Worm (Caenorhabditis elegans) whole organism, L2 larva: ENCODE results near the gene nrf-6.
A peak's percentile ranks its signal among the peaks of the same experiment; 100 is the strongest.

ENCODE experiments used
- C34F6.9 ChIP-seq: fragments of 150-350 bp; optimal IDR thresholded peaks from 2 replicates; lab custom pipeline; 2014; ENCODE audit warnings: missing biosample characterization, missing genetic modification characterization
- F13H6.1 ChIP-seq: sonication (generic microtip); optimal IDR thresholded peaks from 2 replicates; lab custom pipeline; 2016; ENCODE audit warnings: missing genetic modification characterization, missing compliant biosample characterization
- R02D3.7 ChIP-seq: fragments of 150-350 bp; optimal IDR thresholded peaks from 2 replicates; lab custom pipeline; 2014; ENCODE audit warnings: missing biosample characterization, missing genetic modification characterization
- Y55F3AM.14 ChIP-seq: fragments of 200-800 bp; sonication (Bioruptor generic); optimal IDR thresholded peaks from 2 replicates; lab custom pipeline; 2018; ENCODE audit warnings: mild to moderate bottlenecking, missing genetic modification characterization, missing compliant biosample characterization
- ZK546.5 ChIP-seq: sonication (generic microtip); optimal IDR thresholded peaks from 2 replicates; lab custom pipeline; 2017; ENCODE audit warnings: missing biosample characterization, missing genetic modification characterization
- alr-1 ChIP-seq: fragments of 150-350 bp; optimal IDR thresholded peaks from 2 replicates; lab custom pipeline; 2014; ENCODE audit warnings: missing biosample characterization, missing genetic modification characterization
- aly-2 ChIP-seq: fragments of 150-350 bp; optimal IDR thresholded peaks from 2 replicates; lab custom pipeline; 2014; ENCODE audit warnings: missing biosample characterization, missing genetic modification characterization
- ama-1 ChIP-seq: fragments of 150-350 bp; optimal IDR thresholded peaks from 2 replicates; lab custom pipeline; 2018; ENCODE audit warnings: inconsistent platforms
- blmp-1 ChIP-seq: sonication (generic microtip); optimal IDR thresholded peaks from 2 replicates; lab custom pipeline; 2017; ENCODE audit warnings: missing genetic modification characterization, mild to moderate bottlenecking, missing compliant biosample characterization, antibody characterized with exemption, moderate library complexity; ENCODE audit not compliant: insufficient read depth
- ceh-16 ChIP-seq: fragments of 150-350 bp; optimal IDR thresholded peaks from 2 replicates; lab custom pipeline; 2014; ENCODE audit warnings: missing biosample characterization, missing genetic modification characterization
- ceh-82 ChIP-seq: fragments of 150-350 bp; optimal IDR thresholded peaks from 2 replicates; lab custom pipeline; 2014; ENCODE audit warnings: missing biosample characterization, missing genetic modification characterization
- crh-2 ChIP-seq: sonication (generic microtip); optimal IDR thresholded peaks from 2 replicates; lab custom pipeline; 2017; ENCODE audit warnings: missing biosample characterization, missing genetic modification characterization
- dmd-4 ChIP-seq: sonication (generic microtip); optimal IDR thresholded peaks from 2 replicates; lab custom pipeline; 2017; ENCODE audit warnings: missing biosample characterization, missing genetic modification characterization
- egl-27 ChIP-seq: sonication (generic microtip); optimal IDR thresholded peaks from 3 replicates; lab custom pipeline; 2017; ENCODE audit warnings: missing biosample characterization, missing genetic modification reagents, missing genetic modification characterization
- elt-1 ChIP-seq: fragments of 150-350 bp; optimal IDR thresholded peaks from 2 replicates; lab custom pipeline; 2014; ENCODE audit warnings: missing biosample characterization, missing genetic modification characterization
- elt-3 ChIP-seq: sonication (generic microtip); optimal IDR thresholded peaks from 2 replicates; lab custom pipeline; 2017; ENCODE audit warnings: missing biosample characterization, missing genetic modification characterization
- fos-1 ChIP-seq: fragments of 150-350 bp; optimal IDR thresholded peaks from 2 replicates; lab custom pipeline; 2014; ENCODE audit warnings: missing biosample characterization, missing genetic modification characterization
- gmeb-1 ChIP-seq: fragments of 150-350 bp; optimal IDR thresholded peaks from 2 replicates; lab custom pipeline; 2014; ENCODE audit warnings: missing biosample characterization, missing genetic modification characterization
- lin-11 ChIP-seq: fragments of 150-350 bp; sonication (generic microtip); optimal IDR thresholded peaks from 2 replicates; lab custom pipeline; 2014; ENCODE audit warnings: missing biosample characterization, missing genetic modification characterization, inconsistent platforms, mixed read lengths
- lin-13 ChIP-seq: fragments of 150-350 bp; optimal IDR thresholded peaks from 2 replicates; lab custom pipeline; 2014; ENCODE audit warnings: missing biosample characterization, missing genetic modification reagents, missing genetic modification characterization
- lin-39 ChIP-seq: fragments of 150-350 bp; optimal IDR thresholded peaks from 2 replicates; lab custom pipeline; 2014; ENCODE audit warnings: missing biosample characterization, missing genetic modification reagents, missing genetic modification characterization
- lsy-2 ChIP-seq, 2 experiments: fragments of 150-350 bp in 1 of 2; sonication (generic microtip) in 1 of 2; optimal IDR thresholded peaks; 2 replicates each; lab custom pipeline; 2014 to 2017; ENCODE audit warnings: missing biosample characterization in 2 of 2, missing genetic modification characterization in 2 of 2
- mab-5 ChIP-seq: fragments of 150-350 bp; optimal IDR thresholded peaks from 2 replicates; lab custom pipeline; 2014; ENCODE audit warnings: missing biosample characterization, missing genetic modification characterization
- mbf-1 ChIP-seq: sonication (generic microtip); optimal IDR thresholded peaks from 2 replicates; lab custom pipeline; 2017; ENCODE audit warnings: missing biosample characterization, missing genetic modification characterization
- mdl-1 ChIP-seq, 2 experiments: fragments of 150-350 bp in 1 of 2; sonication (generic microtip) in 1 of 2; optimal IDR thresholded peaks; 2 replicates each; lab custom pipeline; 2017; ENCODE audit warnings: missing biosample characterization in 2 of 2, missing genetic modification characterization in 2 of 2
- nhr-10 ChIP-seq: sonication (generic microtip); optimal IDR thresholded peaks from 2 replicates; lab custom pipeline; 2017; ENCODE audit warnings: missing biosample characterization, missing genetic modification characterization
- nhr-11 ChIP-seq: fragments of 150-350 bp; optimal IDR thresholded peaks from 2 replicates; lab custom pipeline; 2014; ENCODE audit warnings: missing biosample characterization, missing genetic modification characterization
- nhr-12 ChIP-seq: fragments of 150-350 bp; optimal IDR thresholded peaks from 2 replicates; lab custom pipeline; 2014; ENCODE audit warnings: missing biosample characterization, missing genetic modification characterization
- nhr-129 ChIP-seq: fragments of 150-350 bp; optimal IDR thresholded peaks from 2 replicates; lab custom pipeline; 2014; ENCODE audit warnings: missing biosample characterization, missing genetic modification characterization
- nhr-21 ChIP-seq: fragments of 150-350 bp; optimal IDR thresholded peaks from 2 replicates; lab custom pipeline; 2014; ENCODE audit warnings: missing biosample characterization, missing genetic modification characterization
- nhr-23 ChIP-seq: fragments of 150-350 bp; optimal IDR thresholded peaks from 2 replicates; lab custom pipeline; 2014; ENCODE audit warnings: missing biosample characterization, missing genetic modification reagents, missing genetic modification characterization
- nhr-237 ChIP-seq: fragments of 150-350 bp; optimal IDR thresholded peaks from 2 replicates; lab custom pipeline; 2014; ENCODE audit warnings: missing biosample characterization, missing genetic modification characterization
- nhr-25 ChIP-seq: fragments of 150-350 bp; sonication (generic microtip); optimal IDR thresholded peaks from 3 replicates; lab custom pipeline; 2014; ENCODE audit warnings: missing biosample characterization, missing genetic modification characterization
- nhr-6 ChIP-seq: fragments of 150-350 bp; optimal IDR thresholded peaks from 2 replicates; lab custom pipeline; 2014; ENCODE audit warnings: missing biosample characterization, missing genetic modification characterization
- nhr-77 ChIP-seq: fragments of 150-350 bp; optimal IDR thresholded peaks from 2 replicates; lab custom pipeline; 2014; ENCODE audit warnings: missing biosample characterization, missing genetic modification characterization
- peb-1 ChIP-seq: fragments of 150-350 bp; optimal IDR thresholded peaks from 2 replicates; lab custom pipeline; 2014; ENCODE audit warnings: missing biosample characterization, missing genetic modification characterization
- sem-4 ChIP-seq: fragments of 150-350 bp; optimal IDR thresholded peaks from 2 replicates; lab custom pipeline; 2014; ENCODE audit warnings: missing biosample characterization, missing genetic modification reagents, missing genetic modification characterization
- skn-1 ChIP-seq: sonication (generic microtip); optimal IDR thresholded peaks from 2 replicates; lab custom pipeline; 2017; ENCODE audit warnings: missing biosample characterization, missing genetic modification characterization
- sma-3 ChIP-seq: sonication (generic microtip); optimal IDR thresholded peaks from 2 replicates; lab custom pipeline; 2016; ENCODE audit warnings: missing genetic modification reagents, missing genetic modification characterization, missing compliant biosample characterization
- sma-9 ChIP-seq, 2 experiments: fragments of 150-350 bp in 1 of 2; sonication (generic microtip) in 1 of 2; optimal IDR thresholded peaks; 2 replicates each; lab custom pipeline; 2014 to 2016; ENCODE audit warnings: missing genetic modification characterization in 2 of 2, mild to moderate bottlenecking in 1 of 2, missing biosample characterization in 1 of 2, missing compliant biosample characterization in 1 of 2, missing genetic modification reagents in 1 of 2, moderate library complexity in 1 of 2
- snpc-4 ChIP-seq: fragments of 150-350 bp; optimal IDR thresholded peaks from 2 replicates; lab custom pipeline; 2014; ENCODE audit warnings: missing biosample characterization, missing genetic modification characterization
- unc-39 ChIP-seq: fragments of 150-350 bp; optimal IDR thresholded peaks from 2 replicates; lab custom pipeline; 2014; ENCODE audit warnings: missing biosample characterization, missing genetic modification characterization
- unc-55 ChIP-seq: fragments of 150-350 bp; sonication (generic microtip); optimal IDR thresholded peaks from 3 replicates; lab custom pipeline; 2014; ENCODE audit warnings: missing biosample characterization, missing genetic modification reagents, missing genetic modification characterization
- unc-62 ChIP-seq: fragments of 150-350 bp; optimal IDR thresholded peaks from 2 replicates; lab custom pipeline; 2014; ENCODE audit warnings: missing biosample characterization, missing genetic modification reagents, missing genetic modification characterization
- zag-1 ChIP-seq: fragments of 150-350 bp; optimal IDR thresholded peaks from 2 replicates; lab custom pipeline; 2014; ENCODE audit warnings: missing biosample characterization, missing genetic modification characterization
- ztf-1 ChIP-seq: fragments of 200-800 bp; sonication (Bioruptor generic); conservative IDR thresholded peaks from 2 replicates; pipeline ENCODE4 v1.3.6; 2022; ENCODE audit warnings: missing genetic modification characterization, missing compliant biosample characterization
- ztf-11 ChIP-seq: sonication (generic microtip); optimal IDR thresholded peaks from 2 replicates; lab custom pipeline; 2017; ENCODE audit warnings: missing biosample characterization, missing genetic modification characterization
- ztf-4 ChIP-seq: fragments of 150-350 bp; optimal IDR thresholded peaks from 2 replicates; lab custom pipeline; 2014; ENCODE audit warnings: missing biosample characterization, missing genetic modification characterization

nrf-6 gene

ce11 chrII:8032657-8033056 lies at the start of gene nrf-6:
nrf-6 (minus strand) TSS chrII:8032708.
- peak; percentile 56 for TF ChIP-seq fos-1 (tag; lab: Kevin White, UChicago)
- no peak for TF ChIP-seq gmeb-1 (tag; lab: Kevin White, UChicago)

- TF ChIP-seq crh-2: peak; percentile 48
- no peak for TF ChIP-seq ZK546.5 (tag; lab: Kevin White, UChicago)
- no peak for TF ChIP-seq nhr-10 (tag; lab: Kevin White, UChicago)
- no peak for TF ChIP-seq unc-62 (GFP tag; lab: Kevin White, UChicago)
- TF ChIP-seq nhr-12: no peak
- TF ChIP-seq fos-1 (tag; lab: Kevin White, UChicago): peak; percentile 98
- no peak for TF ChIP-seq aly-2 (tag; lab: Kevin White, UChicago)
- TF ChIP-seq nhr-129 (tag; lab: Kevin White, UChicago): no peak
- TF ChIP-seq skn-1 (tag; lab: Kevin White, UChicago): peak; percentile 11
- TF ChIP-seq nhr-11 (tag; lab: Kevin White, UChicago): no peak
These were observed 45.5 kb upstream of the nrf-6 start, which contains the start of gene K02C4.5 for ce11 chrII:8078041-8078440. K02C4.5 (plus strand) TSS chrII:8078435.

ce11 chrII:8075324-8075810 lies 42.9 kb upstream of the nrf-6 start, which contains the start of gene K02C4.2:
K02C4.2 (plus strand) TSS chrII:8075760.
- TF ChIP-seq zag-1 (tag; lab: Kevin White, UChicago) (peak; percentile 36), ceh-82 (no peak), unc-55 (GFP tag; lab: Kevin White, UChicago) (peak; percentile 45), nhr-237 (no peak), nhr-25 (tag; lab: Kevin White, UChicago) (peak; percentile 73), sma-3 (GFP tag; lab: Kevin White, UChicago) (peak; percentile 81), F13H6.1 (peak; percentile 66), dmd-4 (no peak), sma-9 (GFP tag; optimal IDR thresholded peaks at IDR 0.05; lab: Kevin White, UChicago) (peak; percentile 78), sma-9 (tag; optimal IDR thresholded peaks at IDR 0.05; lab: Kevin White, UChicago) (no peak), crh-2 (peak; percentile 80), gmeb-1 (tag; lab: Kevin White, UChicago) (peak; percentile 74), elt-3 (tag; lab: Kevin White, UChicago) (no peak), nhr-77 (tag; lab: Kevin White, UChicago) (peak; percentile 16), R02D3.7 (tag; lab: Kevin White, UChicago) (no peak), snpc-4 (tag; lab: Kevin White, UChicago) (peak; percentile 42), Y55F3AM.14 (GFP tag; lab: Kevin White, UChicago) (peak; percentile 62), skn-1 (tag; lab: Kevin White, UChicago) (no peak), peb-1 (tag; lab: Kevin White, UChicago) (no peak), unc-39 (tag; lab: Kevin White, UChicago) (no peak), lin-11 (tag; lab: Kevin White, UChicago) (peak; percentile 42), nhr-21 (peak; percentile 85), nhr-12 (no peak), unc-62 (GFP tag; lab: Kevin White, UChicago) (no peak), lin-39 (tag; lab: Kevin White, UChicago) (no peak), fos-1 (tag; lab: Kevin White, UChicago) (peak; percentile 90), ceh-16 (peak; percentile 57), mdl-1 (tag; optimal IDR thresholded peaks at IDR 0.05; lab: Kevin White, UChicago) (peak in 1 of 2 experiments; percentile 9), ztf-1 (no peak), lsy-2 (tag; optimal IDR thresholded peaks at IDR 0.05; lab: Kevin White, UChicago) (peak; percentile 12 to 73), ZK546.5 (tag; lab: Kevin White, UChicago) (no peak), ztf-11 (tag; lab: Kevin White, UChicago) (no peak), aly-2 (tag; lab: Kevin White, UChicago) (no peak), ztf-4 (tag; lab: Kevin White, UChicago) (no peak), nhr-6 (no peak), nhr-10 (tag; lab: Kevin White, UChicago) (no peak), mbf-1 (no peak), nhr-11 (tag; lab: Kevin White, UChicago) (peak; percentile 9), nhr-23 (tag; lab: Kevin White, UChicago) (no peak), alr-1 (tag; lab: Kevin White, UChicago) (no peak), C34F6.9 (peak; percentile 61), nhr-129 (tag; lab: Kevin White, UChicago) (peak; percentile 95), blmp-1 (tag; lab: Kevin White, UChicago) (peak; percentile 36), egl-27 (tag; lab: Kevin White, UChicago) (no peak), ama-1 (lab: Kevin White, UChicago) (no peak), sem-4 (peak; percentile 69), mab-5 (no peak), lin-13 (GFP tag; lab: Kevin White, UChicago) (peak; percentile 50), elt-1 (tag; lab: Kevin White, UChicago) (no peak)
